Worm (Caenorhabditis elegans) whole organism, L4 larva: Measurements from ENCODE around the gene F38E9.1.

Source experiments
- F37D6.2 ChIP-seq: sonication (generic microtip); optimal IDR thresholded peaks from 2 replicates; lab custom pipeline; 2016; ENCODE audit warnings: mild to moderate bottlenecking, missing genetic modification characterization, missing compliant biosample characterization
- F44E2.7 ChIP-seq: fragments of 200-800 bp; sonication (Bioruptor generic); IDR thresholded peaks from 2 replicates; pipeline ENCODE4 v2.1.2; 2022; ENCODE audit warnings: missing genetic modification characterization, missing compliant biosample characterization
- Y75B8A.6 ChIP-seq: fragments of 200-800 bp; sonication (Bioruptor generic); IDR thresholded peaks from 2 replicates; pipeline ENCODE4 v1.3.6; 2022; ENCODE audit warnings: missing genetic modification reagents, missing genetic modification characterization, missing compliant biosample characterization
- aha-1 ChIP-seq: fragments of 150-350 bp; peaks from one replicate; lab custom pipeline; 2014; ENCODE audit warnings: missing biosample characterization, missing genetic modification characterization
- arid-1 ChIP-seq: fragments of 200-800 bp; sonication (Bioruptor generic); conservative IDR thresholded peaks from 2 replicates; pipeline ENCODE4 v1.3.6; 2022; ENCODE audit warnings: missing genetic modification reagents, missing genetic modification characterization, missing compliant biosample characterization
- ceh-28 ChIP-seq: fragments of 150-350 bp; optimal IDR thresholded peaks from 2 replicates; lab custom pipeline; 2014; ENCODE audit warnings: missing biosample characterization, missing genetic modification reagents, missing genetic modification characterization
- ceh-44 ChIP-seq: fragments of 200-800 bp; sonication (Bioruptor generic); IDR thresholded peaks from 2 replicates; pipeline ENCODE4 v1.3.6; 2022; ENCODE audit warnings: missing genetic modification reagents, missing genetic modification characterization, missing compliant biosample characterization
- ceh-82 ChIP-seq: sonication (generic microtip); optimal IDR thresholded peaks from 2 replicates; lab custom pipeline; 2017; ENCODE audit warnings: missing biosample characterization, missing genetic modification characterization
- ces-1 ChIP-seq: fragments of 150-350 bp; sonication (generic microtip); optimal IDR thresholded peaks from 4 replicates; lab custom pipeline; 2014; ENCODE audit warnings: missing biosample characterization, missing genetic modification reagents, missing genetic modification characterization
- ctbp-1 ChIP-seq: fragments of 200-800 bp; sonication (Bioruptor generic); IDR thresholded peaks from 2 replicates; pipeline ENCODE4 v1.3.6; 2022; ENCODE audit warnings: missing genetic modification reagents, missing genetic modification characterization, missing compliant biosample characterization
- daf-16 ChIP-seq, 3 experiments: sonication (generic microtip); optimal IDR thresholded peaks; 2 replicates each; lab custom pipeline; 2016 to 2017; ENCODE audit warnings: missing genetic modification characterization in 3 of 3, missing genetic modification reagents in 3 of 3, mild to moderate bottlenecking in 2 of 3, missing compliant biosample characterization in 2 of 3, missing biosample characterization in 1 of 3, moderate library complexity in 1 of 3
- daf-19 ChIP-seq: fragments of 200-800 bp; sonication (Bioruptor generic); conservative IDR thresholded peaks from 2 replicates; pipeline ENCODE4 v1.3.6; 2022; ENCODE audit warnings: missing genetic modification characterization, missing compliant biosample characterization
- daf-8 ChIP-seq: fragments of 200-800 bp; sonication (Bioruptor generic); IDR thresholded peaks from 2 replicates; pipeline ENCODE4 v1.3.6; 2022; ENCODE audit warnings: missing genetic modification characterization, missing compliant biosample characterization
- dmd-6 ChIP-seq: fragments of 200-800 bp; sonication (Bioruptor generic); IDR thresholded peaks from 2 replicates; pipeline ENCODE4 v1.3.6; 2022; ENCODE audit warnings: missing genetic modification reagents, missing genetic modification characterization, missing compliant biosample characterization
- duxl-1 ChIP-seq: sonication (generic microtip); optimal IDR thresholded peaks from 2 replicates; lab custom pipeline; 2016; ENCODE audit warnings: mild to moderate bottlenecking, missing genetic modification characterization, moderate library complexity, missing compliant biosample characterization; ENCODE audit not compliant: poor library complexity
- dve-1 ChIP-seq: sonication (generic microtip); optimal IDR thresholded peaks from 2 replicates; lab custom pipeline; 2017; ENCODE audit warnings: antibody characterized with exemption, mild to moderate bottlenecking, missing genetic modification characterization, missing compliant biosample characterization; ENCODE audit not compliant: insufficient read depth
- lim-7 ChIP-seq: fragments of 200-800 bp; sonication (Bioruptor generic); IDR thresholded peaks from 2 replicates; pipeline ENCODE4 v1.3.6; 2022; ENCODE audit warnings: missing genetic modification characterization, missing compliant biosample characterization
- lin-1 ChIP-seq: fragments of 200-800 bp; sonication (Bioruptor generic); IDR thresholded peaks from 2 replicates; pipeline ENCODE4 v1.3.6; 2022; ENCODE audit warnings: missing genetic modification reagents, missing genetic modification characterization, missing compliant biosample characterization
- lin-38 ChIP-seq: fragments of 200-800 bp; sonication (Bioruptor generic); IDR thresholded peaks from 2 replicates; pipeline ENCODE4 v1.3.6; 2022; ENCODE audit warnings: missing genetic modification reagents, missing genetic modification characterization, missing compliant biosample characterization
- lin-39 ChIP-seq: fragments of 150-350 bp; optimal IDR thresholded peaks from 2 replicates; lab custom pipeline; 2014; ENCODE audit warnings: missing biosample characterization, missing genetic modification reagents, missing genetic modification characterization
- lir-3 ChIP-seq: sonication (generic microtip); optimal IDR thresholded peaks from 2 replicates; lab custom pipeline; 2016; ENCODE audit warnings: mild to moderate bottlenecking, missing genetic modification characterization, missing compliant biosample characterization
- madf-5 ChIP-seq, 2 experiments: fragments of 200-800 bp; sonication (Bioruptor generic); IDR thresholded peaks; 2 replicates each; pipeline ENCODE4 v1.3.6; 2022; ENCODE audit warnings: missing compliant biosample characterization in 2 of 2, missing genetic modification characterization in 2 of 2
- madf-9 ChIP-seq: fragments of 200-800 bp; sonication (Bioruptor generic); conservative IDR thresholded peaks from 2 replicates; pipeline ENCODE4 v1.3.6; 2022; ENCODE audit warnings: missing genetic modification reagents, missing genetic modification characterization, missing compliant biosample characterization
- mdl-1 ChIP-seq, 2 experiments: fragments of 150-350 bp in 1 of 2; sonication (generic microtip) in 1 of 2; optimal IDR thresholded peaks; 2 replicates each; lab custom pipeline; 2014 to 2017; ENCODE audit warnings: missing biosample characterization in 2 of 2, missing genetic modification characterization in 2 of 2
- mdt-29 ChIP-seq: fragments of 200-800 bp; sonication (Bioruptor generic); IDR thresholded peaks from 2 replicates; pipeline ENCODE4 v1.3.6; 2022; ENCODE audit warnings: missing genetic modification reagents, missing genetic modification characterization, missing compliant biosample characterization
- nhr-102 ChIP-seq: sonication (generic microtip); optimal IDR thresholded peaks from 2 replicates; lab custom pipeline; 2016; ENCODE audit warnings: mild to moderate bottlenecking, missing genetic modification characterization, moderate library complexity, missing compliant biosample characterization
- nhr-25 ChIP-seq: sonication (generic microtip); optimal IDR thresholded peaks from 2 replicates; lab custom pipeline; 2017; ENCODE audit warnings: missing genetic modification characterization, mild to moderate bottlenecking, missing compliant biosample characterization, antibody characterized with exemption, moderate library complexity, borderline replicate concordance; ENCODE audit not compliant: insufficient read depth
- nhr-28 ChIP-seq: fragments of 150-350 bp; optimal IDR thresholded peaks from 2 replicates; lab custom pipeline; 2014; ENCODE audit warnings: missing biosample characterization, missing genetic modification characterization
- nhr-42 ChIP-seq: fragments of 200-800 bp; sonication (Bioruptor generic); IDR thresholded peaks from 2 replicates; pipeline ENCODE4 v1.3.6; 2022; ENCODE audit warnings: missing genetic modification characterization, missing compliant biosample characterization
- pqm-1 ChIP-seq: sonication (generic microtip); optimal IDR thresholded peaks from 2 replicates; lab custom pipeline; 2017; ENCODE audit warnings: missing biosample characterization, missing genetic modification characterization
- saeg-2 ChIP-seq: fragments of 200-800 bp; sonication (Bioruptor generic); IDR thresholded peaks from 2 replicates; pipeline ENCODE4 v1.3.6; 2022; ENCODE audit warnings: missing genetic modification reagents, missing genetic modification characterization, missing compliant biosample characterization
- unc-39 ChIP-seq: sonication (generic microtip); optimal IDR thresholded peaks from 2 replicates; lab custom pipeline; 2017; ENCODE audit warnings: missing biosample characterization, missing genetic modification characterization
- unc-62 ChIP-seq, 3 experiments: fragments of 150-350 bp in 1 of 3; sonication (generic microtip); optimal IDR thresholded peaks in 2 of 3; peaks in 1 of 3; 1 replicate in 1 of 3; 2 replicates in 2 of 3; lab custom pipeline; 2014 to 2017; ENCODE audit warnings: missing biosample characterization in 3 of 3, missing genetic modification characterization in 3 of 3, missing genetic modification reagents in 3 of 3, missing genotype in 1 of 3
- vab-7 ChIP-seq: fragments of 200-800 bp; sonication (Bioruptor generic); IDR thresholded peaks from 2 replicates; pipeline ENCODE4 v1.3.6; 2022; ENCODE audit warnings: missing genetic modification reagents, missing genetic modification characterization, missing compliant biosample characterization
- zfp-2 ChIP-seq: sonication (generic microtip); optimal IDR thresholded peaks from 2 replicates; lab custom pipeline; 2016; ENCODE audit warnings: mild to moderate bottlenecking, missing genetic modification characterization, missing compliant biosample characterization
- zip-11 ChIP-seq: fragments of 200-800 bp; sonication (Bioruptor generic); IDR thresholded peaks from 2 replicates; pipeline ENCODE4 v1.3.6; 2022; ENCODE audit warnings: missing genetic modification characterization, missing compliant biosample characterization
- ztf-7 ChIP-seq: fragments of 150-350 bp; optimal IDR thresholded peaks from 2 replicates; lab custom pipeline; 2014; ENCODE audit warnings: missing biosample characterization, missing genetic modification characterization

F38E9.1 gene

DNA sequence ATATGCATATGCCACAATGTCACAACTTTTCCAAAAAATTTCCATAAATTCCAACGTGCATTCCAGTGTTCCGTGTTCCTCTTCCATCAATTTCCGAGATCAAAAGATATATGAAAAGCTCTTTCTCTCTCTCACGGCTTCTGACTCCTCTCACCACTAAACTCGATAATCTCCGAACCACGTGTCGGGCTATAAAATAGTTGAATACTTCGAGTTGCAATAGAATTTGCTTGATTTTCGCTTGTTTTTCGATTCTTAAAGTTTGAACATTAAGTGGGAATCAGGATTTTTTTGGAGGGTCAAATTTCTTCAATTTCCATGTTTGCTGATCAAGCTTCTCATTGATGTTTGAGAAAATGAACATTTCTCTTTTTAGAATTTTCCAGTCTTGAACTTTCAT lies 14.5 kb downstream of the F38E9.1 start:
- TF ChIP-seq aha-1 (tag; lab: Kevin White, UChicago), result peak; percentile 79
- TF ChIP-seq madf-9 (GFP tag; lab: Robert Waterston, UW), result no peak

ce11 chrX:16487068-16487658 lies 16.3 kb downstream of the F38E9.1 start, which contains the start of gene cah-3:
Gene cah-3 (plus strand): TSS chrX:16487481.
- TF ChIP-seq nhr-28 (tag; lab: Kevin White, UChicago) (peak; percentile 43), ceh-28 (tag; lab: Kevin White, UChicago) (no peak), pqm-1 (tag; lab: Kevin White, UChicago) (peak; percentile 76), aha-1 (tag; lab: Kevin White, UChicago) (peak; percentile 30), ctbp-1 (GFP tag; lab: Robert Waterston, UW) (0 out of 2 replicates have a peak, but pooled peaks have one; percentile 38), unc-62 (GFP tag; optimal IDR thresholded peaks at IDR 0.05 in 1 of 2; lab: Kevin White, UChicago) (peak in 1 of 2 experiments; percentile 45), unc-62 (tag; optimal IDR thresholded peaks at IDR 0.05; lab: Kevin White, UChicago) (no peak), dmd-6 (GFP tag; lab: Robert Waterston, UW) (peak; percentile 84), Y75B8A.6 (GFP tag; lab: Robert Waterston, UW) (no peak), nhr-25 (tag; lab: Kevin White, UChicago) (no peak), zip-11 (GFP tag; lab: Robert Waterston, UW) (no peak), madf-5 (GFP tag; IDR thresholded peaks at IDR 0.05; lab: Robert Waterston, UW) (no peak), mdl-1 (tag; optimal IDR thresholded peaks at IDR 0.05; lab: Kevin White, UChicago) (peak in 1 of 2 experiments; percentile 26), daf-16 (GFP tag; optimal IDR thresholded peaks at IDR 0.05; lab: Kevin White, UChicago) (no peak), daf-16 (tag; optimal IDR thresholded peaks at IDR 0.05; lab: Kevin White, UChicago) (no peak), vab-7 (GFP tag; lab: Robert Waterston, UW) (no peak), lin-1 (GFP tag; lab: Robert Waterston, UW) (peak; percentile 48; the same call in 1 of the 2 replicates), ces-1 (GFP tag; lab: Kevin White, UChicago) (peak; percentile 2)

DNA sequence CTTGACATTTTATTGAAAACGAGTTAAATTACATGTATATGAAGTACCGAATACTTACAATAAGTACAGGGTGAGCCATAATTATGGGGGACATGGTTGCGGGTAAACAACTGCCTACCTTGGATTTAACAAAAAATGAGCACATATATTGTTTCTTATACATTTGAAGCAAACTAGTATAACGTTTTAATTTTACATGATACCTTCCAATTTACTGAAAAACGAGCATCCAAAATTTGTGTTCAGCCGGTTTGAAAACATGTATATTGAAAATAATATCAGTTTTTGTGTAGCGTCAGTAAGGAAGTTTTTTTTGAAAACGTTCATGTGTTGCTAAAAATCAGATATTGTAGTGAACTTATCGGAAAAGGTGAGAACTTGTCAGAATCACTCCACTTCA lies 19.9 kb downstream of the F38E9.1 start:
- no peak for TF ChIP-seq daf-8 (GFP tag; lab: Robert Waterston, UW)
- peak in 1 of 2 experiments; percentile 90 for TF ChIP-seq unc-62 (GFP tag; optimal IDR thresholded peaks at IDR 0.05 in 1 of 2; lab: Kevin White, UChicago)
- TF ChIP-seq unc-62 (tag; optimal IDR thresholded peaks at IDR 0.05; lab: Kevin White, UChicago), result no peak

ce11 chrX:16494630-16495029 lies 23.8 kb downstream of the F38E9.1 start, which contains the start of gene K05G3.2:
Gene K05G3.2 (plus strand): TSS chrX:16494930.
- TF ChIP-seq unc-39 (no peak), duxl-1 (no peak), mdt-29 (GFP tag; lab: Robert Waterston, UW) (no peak), F44E2.7 (no peak), unc-62 (GFP tag; optimal IDR thresholded peaks at IDR 0.05 in 1 of 2; lab: Kevin White, UChicago) (peak in 1 of 2 experiments; percentile 23), unc-62 (tag; optimal IDR thresholded peaks at IDR 0.05; lab: Kevin White, UChicago) (no peak)
- TF ChIP-seq, all 104 proteins: peak for 1

DNA sequence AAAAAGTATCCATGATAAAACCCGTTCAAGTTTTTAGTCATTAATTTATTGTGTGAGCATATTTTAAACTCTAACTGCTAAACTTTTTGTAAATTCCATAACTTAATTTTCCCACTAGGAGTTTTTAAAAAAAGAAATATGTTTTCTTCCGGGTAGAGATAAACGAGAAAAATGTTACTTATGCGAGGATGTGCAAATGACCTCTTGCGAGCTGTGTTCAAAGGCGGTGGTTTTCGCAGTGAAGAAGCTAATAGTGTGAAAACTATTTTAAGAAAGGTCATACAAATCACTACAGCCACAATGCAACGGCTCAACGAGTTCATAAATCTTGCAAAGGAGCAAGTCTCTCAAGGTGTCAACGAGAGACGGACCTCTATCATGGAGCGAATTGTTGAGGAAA lies 30.2 kb downstream of the F38E9.1 start, which contains the start of gene K05G3.1:
K05G3.1 (plus strand) TSS at position 301 of the 400 bp plus-strand sequence.
- peak; percentile 12 for TF ChIP-seq aha-1 (tag; lab: Kevin White, UChicago)
- no peak for TF ChIP-seq lin-1 (GFP tag; lab: Robert Waterston, UW)
- no peak for TF ChIP-seq Y75B8A.6 (GFP tag; lab: Robert Waterston, UW)

DNA sequence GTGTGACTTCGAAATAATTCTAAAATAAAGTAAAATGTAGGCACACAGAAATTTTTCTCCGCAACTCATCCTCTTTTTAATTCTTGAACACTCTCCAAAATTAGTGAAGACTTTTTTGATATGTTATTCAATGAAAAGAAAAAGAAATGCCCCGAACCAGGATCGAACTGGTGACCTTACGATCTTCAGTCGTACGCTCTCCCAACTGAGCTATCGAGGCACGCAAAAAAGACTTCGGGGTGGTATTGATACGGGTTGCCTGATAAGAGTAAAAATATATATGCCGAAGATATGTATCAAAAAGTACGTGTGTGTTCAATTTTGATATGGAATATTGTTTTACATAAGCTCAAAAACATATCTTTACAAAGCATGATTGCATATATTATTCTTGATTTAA lies 32.1 kb downstream of the F38E9.1 start:
- TF ChIP-seq nhr-42 (GFP tag; lab: Robert Waterston, UW), result no peak
- no peak for TF ChIP-seq saeg-2 (GFP tag; lab: Robert Waterston, UW)
- TF ChIP-seq lin-38 (GFP tag; lab: Robert Waterston, UW), result no peak
- peak; percentile 81 for TF ChIP-seq aha-1 (tag; lab: Kevin White, UChicago)
- no peak for TF ChIP-seq nhr-102 (tag; lab: Kevin White, UChicago)
- TF ChIP-seq F44E2.7, result no peak
- TF ChIP-seq daf-19 (GFP tag; lab: Robert Waterston, UW), result no peak
- TF ChIP-seq arid-1 (GFP tag; lab: Robert Waterston, UW), result no peak
- peak; percentile 56 for TF ChIP-seq dve-1
- TF ChIP-seq ztf-7 (tag; lab: Kevin White, UChicago), result no peak
- 0 out of 4 replicates have a peak, but pooled peaks of 1 of the 2 experiments have one; percentile 73 for TF ChIP-seq madf-5 (GFP tag; IDR thresholded peaks at IDR 0.05; lab: Robert Waterston, UW)
- no peak for TF ChIP-seq zfp-2
- no peak for TF ChIP-seq F37D6.2
- TF ChIP-seq lim-7, result peak; percentile 72; the same call in 1 of the 2 replicates
- no peak for TF ChIP-seq ceh-82 (tag; lab: Kevin White, UChicago)
- TF ChIP-seq lin-39 (tag; lab: Kevin White, UChicago), result no peak
- TF ChIP-seq lir-3 (tag; lab: Kevin White, UChicago), result no peak
- no peak for TF ChIP-seq ceh-44 (GFP tag; lab: Robert Waterston, UW)
